Worm (Caenorhabditis elegans) whole organism, young adult: Measurements from ENCODE around the gene F43G6.7.

Source experiments
- Y53G8AR.9 ChIP-seq: fragments of 200-800 bp; sonication (Bioruptor generic); conservative IDR thresholded peaks from 2 replicates; pipeline ENCODE4 v1.3.6; 2022; ENCODE audit warnings: missing genetic modification reagents, missing genetic modification characterization, missing compliant biosample characterization
- Y56A3A.18 ChIP-seq: fragments of 200-800 bp; sonication (Bioruptor generic); IDR thresholded peaks from 2 replicates; pipeline ENCODE4 v1.3.6; 2022; ENCODE audit warnings: missing genetic modification reagents, missing genetic modification characterization, missing compliant biosample characterization
- attf-6 ChIP-seq: fragments of 200-800 bp; sonication (Bioruptor generic); IDR thresholded peaks from 2 replicates; pipeline ENCODE4 v1.3.6; 2022; ENCODE audit warnings: missing genetic modification reagents, missing genetic modification characterization, missing compliant biosample characterization
- dpl-1 ChIP-seq: fragments of 150-350 bp; optimal IDR thresholded peaks from 2 replicates; lab custom pipeline; 2014; ENCODE audit warnings: missing biosample characterization, missing genetic modification reagents, missing genetic modification characterization
- nfya-2 ChIP-seq: fragments of 200-800 bp; sonication (Bioruptor generic); IDR thresholded peaks from 2 replicates; pipeline ENCODE4 v1.3.6; 2022; ENCODE audit warnings: missing genetic modification reagents, missing genetic modification characterization, missing compliant biosample characterization
- snpc-4 ChIP-seq, 5 experiments: fragments of 150-350 bp in 1 of 5; sonication (generic microtip) in 4 of 5; optimal IDR thresholded peaks; 2 replicates each; lab custom pipeline; 2014 to 2018; ENCODE audit warnings: missing genetic modification characterization in 5 of 5, missing biosample characterization in 3 of 5, antibody characterized with exemption in 2 of 5, mild to moderate bottlenecking in 2 of 5, missing compliant biosample characterization in 2 of 5, missing genotype in 2 of 5, moderate library complexity in 2 of 5, missing genetic modification reagents in 1 of 5
- ztf-18 ChIP-seq: sonication (generic microtip); optimal IDR thresholded peaks from 2 replicates; lab custom pipeline; 2016; ENCODE audit warnings: missing genotype, mild to moderate bottlenecking, missing genetic modification characterization, missing compliant biosample characterization
- ztf-3 ChIP-seq: fragments of 200-800 bp; sonication (Bioruptor generic); optimal IDR thresholded peaks from 2 replicates; lab custom pipeline; 2018; ENCODE audit warnings: mild to moderate bottlenecking, missing genetic modification characterization, missing compliant biosample characterization

DNA sequence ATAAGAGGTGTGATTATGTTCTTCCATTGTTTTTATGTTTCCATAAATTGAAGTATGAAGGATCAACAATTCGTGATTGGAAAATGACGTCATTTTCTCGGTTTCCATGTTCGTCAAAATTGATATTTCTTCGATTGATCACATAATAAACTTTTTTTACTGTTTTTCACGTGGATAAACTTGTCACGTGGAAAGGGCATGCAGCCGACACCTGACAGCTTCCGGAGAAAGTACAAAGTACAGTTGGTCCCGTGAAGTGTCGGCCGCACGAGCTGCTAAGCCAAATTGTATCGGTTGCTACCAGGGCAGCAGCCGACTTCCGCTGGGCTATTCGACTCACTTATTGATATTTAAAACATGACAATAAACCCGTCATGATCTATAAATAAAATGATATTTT, 31.1 kb downstream of the F43G6.7 start:
- no peak for TF ChIP-seq ztf-18
- no peak for TF ChIP-seq attf-6
- no peak for TF ChIP-seq snpc-4 (GFP tag; optimal IDR thresholded peaks at IDR 0.05; lab: Kevin White, UChicago)
- peak; percentile 23 to 87 (median 78) for TF ChIP-seq snpc-4 (tag; optimal IDR thresholded peaks at IDR 0.05; lab: Kevin White, UChicago)
- no peak for TF ChIP-seq nfya-2 (GFP tag; lab: Robert Waterston, UW)
- TF ChIP-seq Y56A3A.18 (GFP tag; lab: Robert Waterston, UW), result no peak
- TF ChIP-seq Y53G8AR.9, result no peak
- TF ChIP-seq dpl-1 (GFP tag; lab: Kevin White, UChicago), result no peak
- TF ChIP-seq ztf-3, result no peak
